Worm (Caenorhabditis elegans) whole organism, L3 larva: ENCODE measurements around the gene hgrs-1.

Experiments used
- R02D3.7 ChIP-seq: fragments of 150-350 bp; optimal IDR thresholded peaks from 2 replicates; lab custom pipeline; 2014; ENCODE audit warnings: missing biosample characterization, missing genetic modification characterization
- ZK546.5 ChIP-seq: sonication (generic microtip); optimal IDR thresholded peaks from 2 replicates; lab custom pipeline; 2017; ENCODE audit warnings: missing biosample characterization, missing genetic modification characterization
- aly-2 ChIP-seq: fragments of 150-350 bp; optimal IDR thresholded peaks from 2 replicates; lab custom pipeline; 2014; ENCODE audit warnings: missing biosample characterization, missing genetic modification characterization
- ama-1 ChIP-seq: fragments of 150-350 bp; optimal IDR thresholded peaks from 2 replicates; lab custom pipeline; 2018
- ceh-16 ChIP-seq: sonication (generic microtip); optimal IDR thresholded peaks from 2 replicates; lab custom pipeline; 2017; ENCODE audit warnings: missing biosample characterization, missing genetic modification characterization
- ceh-28 ChIP-seq: fragments of 150-350 bp; optimal IDR thresholded peaks from 2 replicates; lab custom pipeline; 2014; ENCODE audit warnings: missing biosample characterization, missing genetic modification reagents, missing genetic modification characterization
- ceh-82 ChIP-seq: fragments of 150-350 bp; optimal IDR thresholded peaks from 2 replicates; lab custom pipeline; 2014; ENCODE audit warnings: missing biosample characterization, missing genetic modification characterization
- ceh-9 ChIP-seq: sonication (generic microtip); optimal IDR thresholded peaks from 2 replicates; lab custom pipeline; 2018; ENCODE audit warnings: missing biosample characterization, missing genetic modification characterization
- daf-12 ChIP-seq: fragments of 150-350 bp; optimal IDR thresholded peaks from 2 replicates; lab custom pipeline; 2014; ENCODE audit warnings: missing biosample characterization, missing genetic modification reagents, missing genetic modification characterization
- egl-5 ChIP-seq: fragments of 150-350 bp; optimal IDR thresholded peaks from 2 replicates; lab custom pipeline; 2017; ENCODE audit warnings: missing biosample characterization, missing genetic modification reagents, missing genetic modification characterization, inconsistent platforms
- elt-1 ChIP-seq: fragments of 150-350 bp; optimal IDR thresholded peaks from 2 replicates; lab custom pipeline; 2014; ENCODE audit warnings: missing biosample characterization, missing genetic modification characterization
- elt-2 ChIP-seq: sonication (generic microtip); optimal IDR thresholded peaks from 2 replicates; lab custom pipeline; 2016; ENCODE audit warnings: missing genetic modification reagents, mild to moderate bottlenecking, missing genetic modification characterization, missing compliant biosample characterization
- eor-1 ChIP-seq, 2 experiments: fragments of 150-350 bp; optimal IDR thresholded peaks; 2 replicates each; lab custom pipeline; 2014 to 2018; ENCODE audit warnings: missing biosample characterization in 2 of 2, missing genetic modification characterization in 2 of 2
- fkh-10 ChIP-seq: sonication (generic microtip); optimal IDR thresholded peaks from 2 replicates; lab custom pipeline; 2017; ENCODE audit warnings: missing biosample characterization, missing genetic modification reagents, missing genetic modification characterization
- fkh-2 ChIP-seq: fragments of 150-350 bp; optimal IDR thresholded peaks from 2 replicates; lab custom pipeline; 2014; ENCODE audit warnings: missing biosample characterization, missing genetic modification reagents, missing genetic modification characterization
- fos-1 ChIP-seq: fragments of 150-350 bp; optimal IDR thresholded peaks from 2 replicates; lab custom pipeline; 2014; ENCODE audit warnings: missing biosample characterization, missing genetic modification characterization
- hmg-11 ChIP-seq: sonication (generic microtip); optimal IDR thresholded peaks from 2 replicates; lab custom pipeline; 2016; ENCODE audit warnings: missing genetic modification characterization, missing compliant biosample characterization
- jun-1 ChIP-seq: fragments of 150-350 bp; optimal IDR thresholded peaks from 2 replicates; lab custom pipeline; 2014; ENCODE audit warnings: missing biosample characterization, missing genetic modification reagents, missing genetic modification characterization
- lin-15B ChIP-seq: fragments of 150-350 bp; optimal IDR thresholded peaks from 2 replicates; lab custom pipeline; 2014; ENCODE audit warnings: missing biosample characterization, missing genetic modification characterization
- lin-39 ChIP-seq: fragments of 150-350 bp; optimal IDR thresholded peaks from 2 replicates; lab custom pipeline; 2018; ENCODE audit warnings: missing biosample characterization, missing genetic modification reagents, missing genetic modification characterization
- lsy-12 ChIP-seq: sonication (generic microtip); optimal IDR thresholded peaks from 2 replicates; lab custom pipeline; 2016; ENCODE audit warnings: mild to moderate bottlenecking, missing genetic modification characterization, missing compliant biosample characterization
- mdl-1 ChIP-seq: fragments of 150-350 bp; optimal IDR thresholded peaks from 2 replicates; lab custom pipeline; 2014; ENCODE audit warnings: missing biosample characterization, missing genetic modification characterization
- mml-1 ChIP-seq: fragments of 150-350 bp; sonication (generic microtip); optimal IDR thresholded peaks from 3 replicates; lab custom pipeline; 2014; ENCODE audit warnings: missing biosample characterization, missing genetic modification characterization
- nfya-1 ChIP-seq: sonication (generic microtip); optimal IDR thresholded peaks from 2 replicates; lab custom pipeline; 2017; ENCODE audit warnings: missing genetic modification characterization, mild to moderate bottlenecking, missing compliant biosample characterization, antibody characterized with exemption, moderate library complexity; ENCODE audit not compliant: insufficient read depth
- nhr-11 ChIP-seq: fragments of 150-350 bp; optimal IDR thresholded peaks from 2 replicates; lab custom pipeline; 2014; ENCODE audit warnings: missing biosample characterization, missing genetic modification characterization
- nhr-12 ChIP-seq: fragments of 150-350 bp; optimal IDR thresholded peaks from 2 replicates; lab custom pipeline; 2014; ENCODE audit warnings: missing biosample characterization, missing genetic modification characterization
- nhr-23 ChIP-seq: fragments of 150-350 bp; optimal IDR thresholded peaks from 2 replicates; lab custom pipeline; 2014; ENCODE audit warnings: missing biosample characterization, missing genetic modification reagents, missing genetic modification characterization
- nhr-237 ChIP-seq: fragments of 150-350 bp; optimal IDR thresholded peaks from 2 replicates; lab custom pipeline; 2014; ENCODE audit warnings: missing biosample characterization, missing genetic modification characterization
- nhr-25 ChIP-seq: sonication (generic microtip); optimal IDR thresholded peaks from 2 replicates; lab custom pipeline; 2017; ENCODE audit warnings: missing biosample characterization, missing genetic modification characterization
- nhr-28 ChIP-seq: fragments of 150-350 bp; optimal IDR thresholded peaks from 2 replicates; lab custom pipeline; 2014; ENCODE audit warnings: missing biosample characterization, missing genetic modification characterization
- nhr-67 ChIP-seq: fragments of 150-350 bp; optimal IDR thresholded peaks from 2 replicates; lab custom pipeline; 2014; ENCODE audit warnings: missing biosample characterization, missing genetic modification characterization
- nhr-76 ChIP-seq: fragments of 150-350 bp; sonication (generic microtip); optimal IDR thresholded peaks from 5 replicates; lab custom pipeline; 2014; ENCODE audit warnings: missing biosample characterization, missing genetic modification characterization
- nhr-77 ChIP-seq: fragments of 150-350 bp; optimal IDR thresholded peaks from 2 replicates; lab custom pipeline; 2014; ENCODE audit warnings: missing biosample characterization, missing genetic modification characterization
- pha-4 ChIP-seq: fragments of 150-350 bp; optimal IDR thresholded peaks from 2 replicates; lab custom pipeline; 2014; ENCODE audit warnings: missing biosample characterization, missing genetic modification reagents, missing genetic modification characterization
- pqm-1 ChIP-seq: fragments of 150-350 bp; optimal IDR thresholded peaks from 2 replicates; lab custom pipeline; 2017; ENCODE audit warnings: missing biosample characterization, missing genetic modification characterization, inconsistent platforms
- sea-2 ChIP-seq: fragments of 150-350 bp; sonication (generic microtip); optimal IDR thresholded peaks from 4 replicates; lab custom pipeline; 2014; ENCODE audit warnings: missing biosample characterization, missing genetic modification reagents, missing genetic modification characterization
- skn-1 ChIP-seq: fragments of 150-350 bp; optimal IDR thresholded peaks from 2 replicates; lab custom pipeline; 2014; ENCODE audit warnings: missing biosample characterization, missing genetic modification characterization
- snpc-4 ChIP-seq: fragments of 150-350 bp; optimal IDR thresholded peaks from 2 replicates; lab custom pipeline; 2014; ENCODE audit warnings: missing biosample characterization, missing genetic modification characterization
- tbx-2 ChIP-seq: sonication (generic microtip); optimal IDR thresholded peaks from 2 replicates; lab custom pipeline; 2016; ENCODE audit warnings: mild to moderate bottlenecking, missing genetic modification characterization, missing compliant biosample characterization
- unc-39 ChIP-seq: sonication (generic microtip); optimal IDR thresholded peaks from 4 replicates; lab custom pipeline; 2017; ENCODE audit warnings: missing biosample characterization, missing genetic modification characterization
- unc-62 ChIP-seq: fragments of 150-350 bp; sonication (generic microtip); optimal IDR thresholded peaks from 4 replicates; lab custom pipeline; 2014; ENCODE audit warnings: missing biosample characterization, missing genetic modification reagents, missing genetic modification characterization
- zag-1 ChIP-seq: fragments of 150-350 bp; optimal IDR thresholded peaks from 2 replicates; lab custom pipeline; 2014; ENCODE audit warnings: missing biosample characterization, missing genetic modification characterization
- ztf-11 ChIP-seq: fragments of 150-350 bp; optimal IDR thresholded peaks from 2 replicates; lab custom pipeline; 2014; ENCODE audit warnings: missing biosample characterization, missing genetic modification characterization

The hgrs-1 gene

DNA sequence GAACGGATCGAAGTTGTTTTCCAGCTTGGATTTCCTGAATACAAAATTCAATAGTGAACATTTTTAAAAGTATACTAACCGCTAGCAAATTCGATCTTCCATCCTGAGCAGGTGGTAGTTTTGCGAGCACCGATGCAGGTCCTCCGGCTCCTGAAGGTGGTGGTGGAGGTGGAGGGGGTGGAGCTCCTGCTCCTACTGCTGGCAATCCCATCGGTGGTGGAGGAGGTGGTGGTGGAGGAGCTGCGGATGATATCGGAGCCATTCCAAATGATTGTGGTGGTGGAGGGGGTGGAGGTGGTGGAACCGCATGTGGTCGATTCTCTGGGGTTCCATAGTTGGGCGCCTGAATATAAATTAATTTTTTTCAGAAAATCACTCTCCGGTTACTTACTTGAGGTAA, 16.2 kb downstream of the hgrs-1 start:
- TF ChIP-seq eor-1 (tag; optimal IDR thresholded peaks at IDR 0.05; lab: Kevin White, UChicago) = no peak
- no peak for TF ChIP-seq ZK546.5 (tag; lab: Kevin White, UChicago)
- TF ChIP-seq lsy-12 (tag; lab: Kevin White, UChicago) = no peak
- no peak for TF ChIP-seq tbx-2 (tag; lab: Kevin White, UChicago)
- no peak for TF ChIP-seq ceh-9 (tag; lab: Kevin White, UChicago)
- TF ChIP-seq jun-1 = no peak
- TF ChIP-seq nhr-77 (tag; lab: Kevin White, UChicago) = no peak
- no peak for TF ChIP-seq ceh-28 (tag; lab: Kevin White, UChicago)
- TF ChIP-seq nhr-67 (tag; lab: Kevin White, UChicago) = no peak
- TF ChIP-seq nhr-28 (tag; lab: Kevin White, UChicago) = no peak
- no peak for TF ChIP-seq egl-5 (tag; lab: Kevin White, UChicago)
- no peak for TF ChIP-seq zag-1 (tag; lab: Kevin White, UChicago)
- TF ChIP-seq unc-62 (GFP tag; lab: Kevin White, UChicago) = no peak
- no peak for TF ChIP-seq nhr-12 (tag; lab: Kevin White, UChicago)
- no peak for TF ChIP-seq ztf-11 (tag; lab: Kevin White, UChicago)

DNA sequence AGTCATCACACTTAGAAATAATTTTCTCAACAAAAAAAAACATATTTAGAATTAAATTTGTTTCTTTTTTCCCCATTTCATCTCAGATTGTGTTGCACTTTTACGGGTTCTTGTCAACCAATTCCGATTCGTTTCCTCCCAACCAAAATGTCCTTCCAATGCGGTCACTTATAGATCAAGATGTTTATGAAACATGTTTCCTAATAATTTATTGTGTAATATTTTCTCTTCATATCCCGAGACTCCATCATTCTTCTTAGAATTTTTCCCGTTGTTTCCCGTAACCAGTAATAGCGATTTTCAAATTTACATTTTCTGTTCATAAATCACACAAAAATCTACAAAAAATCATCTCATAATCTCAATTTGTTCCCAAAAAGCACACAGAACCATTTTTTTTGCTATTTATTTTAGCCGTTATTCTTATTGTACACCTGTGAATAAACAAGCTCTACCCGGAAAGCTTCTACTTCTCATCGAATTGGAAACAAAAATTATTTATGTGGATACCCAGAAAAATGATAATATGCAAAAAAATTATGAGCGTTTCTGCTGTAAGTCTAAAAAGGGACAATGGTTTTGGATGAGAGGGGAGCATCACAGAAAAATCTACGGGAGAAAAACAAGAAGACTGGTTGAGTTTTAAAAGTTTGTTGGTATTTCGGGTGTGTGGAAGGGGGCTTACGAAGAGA, 17.3 kb downstream of the hgrs-1 start:
- TF ChIP-seq elt-2 = no peak

DNA sequence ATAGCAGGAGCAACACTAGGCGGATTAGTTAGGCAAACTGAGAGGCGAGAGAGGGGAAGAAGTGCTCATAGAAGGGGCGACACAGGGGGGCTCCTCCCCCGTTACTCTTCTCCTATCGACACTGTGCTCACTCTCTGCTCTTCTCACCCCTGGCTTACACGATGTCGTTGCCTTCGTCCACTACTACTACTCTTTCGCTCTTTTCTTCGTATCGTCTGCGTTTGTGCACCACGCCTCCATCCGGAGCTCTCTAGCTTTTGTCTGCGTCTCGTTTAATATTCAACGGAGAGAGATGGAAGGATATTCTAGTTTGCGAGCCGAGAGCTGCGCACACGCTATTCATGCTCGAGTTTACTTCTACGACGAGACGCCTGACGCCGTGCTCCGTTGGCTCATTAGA, 22.5 kb downstream of the hgrs-1 start:
- no peak for TF ChIP-seq ama-1 (lab: Kevin White, UChicago)
- TF ChIP-seq nhr-76 (tag; lab: Kevin White, UChicago) = no peak
- no peak for TF ChIP-seq unc-39
- TF ChIP-seq pha-4 = no peak
- no peak for TF ChIP-seq mml-1 (tag; lab: Kevin White, UChicago)
- no peak for TF ChIP-seq pqm-1 (tag; lab: Kevin White, UChicago)
- TF ChIP-seq nhr-237 (tag; lab: Kevin White, UChicago) = no peak
- TF ChIP-seq elt-1 (tag; lab: Kevin White, UChicago) = no peak
- TF ChIP-seq lsy-12 (tag; lab: Kevin White, UChicago) = no peak
- no peak for TF ChIP-seq skn-1 (tag; lab: Kevin White, UChicago)
- no peak for TF ChIP-seq elt-2
- TF ChIP-seq ZK546.5 (tag; lab: Kevin White, UChicago) = no peak
- TF ChIP-seq egl-5 (tag; lab: Kevin White, UChicago) = no peak
- TF ChIP-seq fkh-10 = peak; percentile 68
- TF ChIP-seq nhr-11 (tag; lab: Kevin White, UChicago) = peak; percentile 28
- TF ChIP-seq zag-1 (tag; lab: Kevin White, UChicago) = no peak
- no peak for TF ChIP-seq daf-12 (tag; lab: Kevin White, UChicago)
- peak; percentile 85 for TF ChIP-seq nfya-1 (tag; lab: Kevin White, UChicago)
- TF ChIP-seq sea-2 (GFP tag; lab: Kevin White, UChicago) = no peak
- TF ChIP-seq nhr-28 (tag; lab: Kevin White, UChicago) = no peak
- no peak for TF ChIP-seq fos-1 (tag; lab: Kevin White, UChicago)
- no peak for TF ChIP-seq nhr-25 (tag; lab: Kevin White, UChicago)
- no peak for TF ChIP-seq ceh-9 (tag; lab: Kevin White, UChicago)
- no peak for TF ChIP-seq nhr-12 (tag; lab: Kevin White, UChicago)
- TF ChIP-seq hmg-11 = peak; percentile 90
- no peak for TF ChIP-seq mdl-1
- TF ChIP-seq nhr-77 (tag; lab: Kevin White, UChicago) = no peak
- TF ChIP-seq fkh-2 (tag; lab: Kevin White, UChicago) = no peak
- no peak for TF ChIP-seq jun-1
- peak; percentile 48 for TF ChIP-seq lin-39 (tag; lab: Kevin White, UChicago)
- TF ChIP-seq tbx-2 (tag; lab: Kevin White, UChicago) = peak; percentile 20
- TF ChIP-seq snpc-4 (tag; lab: Kevin White, UChicago) = peak; percentile 17
- TF ChIP-seq unc-62 (GFP tag; lab: Kevin White, UChicago) = no peak
- TF ChIP-seq ceh-28 (tag; lab: Kevin White, UChicago) = no peak
- TF ChIP-seq aly-2 = no peak
- TF ChIP-seq nhr-67 (tag; lab: Kevin White, UChicago) = no peak
- TF ChIP-seq ceh-82 (tag; lab: Kevin White, UChicago) = no peak
- TF ChIP-seq nhr-23 = no peak
- TF ChIP-seq lin-15B (tag; lab: Kevin White, UChicago) = no peak
- no peak for TF ChIP-seq R02D3.7 (tag; lab: Kevin White, UChicago)
- TF ChIP-seq ceh-16 (tag; lab: Kevin White, UChicago) = no peak
